Worm (Caenorhabditis elegans) whole organism, L1 larva: ENCODE data around the gene ttbk-2.1.
A peak's percentile ranks its signal among the peaks of the same experiment; 100 is the strongest.

Experiments used
- alr-1 ChIP-seq: fragments of 200-800 bp; sonication (Bioruptor generic); optimal IDR thresholded peaks from 2 replicates; lab custom pipeline; 2018; ENCODE audit warnings: borderline replicate concordance, mild to moderate bottlenecking, missing genetic modification characterization, missing compliant biosample characterization
- blmp-1 ChIP-seq: fragments of 150-350 bp; optimal IDR thresholded peaks from 2 replicates; lab custom pipeline; 2014; ENCODE audit warnings: missing biosample characterization, missing genetic modification characterization
- dsc-1 ChIP-seq: sonication (generic microtip); optimal IDR thresholded peaks from 2 replicates; lab custom pipeline; 2016; ENCODE audit warnings: mild to moderate bottlenecking, missing genetic modification characterization, missing compliant biosample characterization
- efl-1 ChIP-seq, 4 experiments: fragments of 150-350 bp; optimal IDR thresholded peaks in 3 of 4; peaks in 1 of 4; 1 replicate in 1 of 4; 2 replicates in 3 of 4; lab custom pipeline; 2014; ENCODE audit warnings: missing biosample characterization in 2 of 4, missing genetic modification characterization in 2 of 4, missing genetic modification reagents in 2 of 4
- egl-27 ChIP-seq, 2 experiments: fragments of 150-350 bp in 1 of 2; sonication (generic microtip); optimal IDR thresholded peaks; 3 replicates each; lab custom pipeline; 2017 to 2018; ENCODE audit warnings: missing biosample characterization in 2 of 2, missing genetic modification characterization in 2 of 2, missing genetic modification reagents in 2 of 2
- irx-1 ChIP-seq: sonication (generic microtip); optimal IDR thresholded peaks from 2 replicates; lab custom pipeline; 2016; ENCODE audit warnings: missing genetic modification characterization, missing compliant biosample characterization
- nhr-76 ChIP-seq: sonication (generic microtip); optimal IDR thresholded peaks from 2 replicates; lab custom pipeline; 2017; ENCODE audit warnings: missing biosample characterization, missing genetic modification characterization
- nhr-77 ChIP-seq: fragments of 150-350 bp; optimal IDR thresholded peaks from 2 replicates; lab custom pipeline; 2014; ENCODE audit warnings: missing biosample characterization, missing genetic modification characterization
- skn-1 ChIP-seq: fragments of 150-350 bp; optimal IDR thresholded peaks from 2 replicates; lab custom pipeline; 2014; ENCODE audit warnings: missing biosample characterization, missing genetic modification characterization
- ztf-11 ChIP-seq, 2 experiments: sonication (generic microtip); optimal IDR thresholded peaks; 2 replicates each; lab custom pipeline; 2016 to 2017; ENCODE audit warnings: missing genetic modification characterization in 2 of 2, missing biosample characterization in 1 of 2, missing compliant biosample characterization in 1 of 2
- ztf-4 ChIP-seq: fragments of 150-350 bp; optimal IDR thresholded peaks from 2 replicates; lab custom pipeline; 2014; ENCODE audit warnings: missing biosample characterization, missing genetic modification characterization

DNA sequence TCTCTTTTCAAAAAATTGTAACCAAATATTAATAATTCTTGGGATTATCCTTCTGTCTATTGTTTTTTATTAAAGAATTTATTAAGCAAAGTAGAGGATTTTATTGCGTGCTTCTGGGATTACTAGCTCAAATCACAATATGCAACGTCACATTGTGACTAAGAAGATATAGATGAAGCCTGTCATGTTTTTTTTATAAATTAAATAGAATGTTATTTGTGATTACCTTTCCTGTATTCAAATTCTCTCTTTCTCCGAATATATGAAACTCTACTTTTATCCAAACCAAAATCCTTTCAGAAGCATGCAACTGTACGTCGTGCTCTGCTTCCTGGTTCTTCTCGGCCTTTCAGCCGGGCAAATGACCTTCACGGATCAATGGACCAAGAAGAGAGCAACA, 32.1 kb downstream of the ttbk-2.1 start, which contains the start of gene nlp-47:
- no peak for TF ChIP-seq efl-1 (optimal IDR thresholded peaks at IDR 0.05; lab: Kevin White, UChicago)
- no peak for TF ChIP-seq efl-1 (GFP tag; optimal IDR thresholded peaks at IDR 0.05 in 1 of 2; lab: Kevin White, UChicago)
- TF ChIP-seq blmp-1 (tag; lab: Kevin White, UChicago): no peak
- TF ChIP-seq egl-27 (tag; optimal IDR thresholded peaks at IDR 0.05; lab: Kevin White, UChicago): no peak
- TF ChIP-seq irx-1 (tag; lab: Kevin White, UChicago): no peak
- no peak for TF ChIP-seq nhr-76 (tag; lab: Kevin White, UChicago)
- no peak for TF ChIP-seq ztf-4 (tag; lab: Kevin White, UChicago)
- TF ChIP-seq skn-1 (tag; lab: Kevin White, UChicago): no peak
- no peak for TF ChIP-seq nhr-77
- TF ChIP-seq dsc-1 (tag; lab: Kevin White, UChicago): peak; percentile 62
- no peak for TF ChIP-seq ztf-11 (tag; optimal IDR thresholded peaks at IDR 0.05; lab: Kevin White, UChicago)
- no peak for TF ChIP-seq alr-1 (tag; lab: Kevin White, UChicago)
